Fruit fly (Drosophila melanogaster) whole organism, prepupa: ENCODE measurements around the gene CG31798.

Experiments used
- Blimp-1 ChIP-seq: fragments of 200-800 bp; sonication (Bioruptor generic); optimal IDR thresholded peaks from 3 replicates; lab custom pipeline; 2017; ENCODE audit warnings: missing biosample characterization, missing genetic modification characterization, mild to moderate bottlenecking, moderate library complexity, missing genetic modification reagents
- CG11294 ChIP-seq: fragments of 200-800 bp; sonication (Bioruptor generic); IDR thresholded peaks from 2 replicates; pipeline ENCODE4 v1.3.6; 2022; ENCODE audit warnings: missing biosample characterization, missing genetic modification characterization
- CG11762 ChIP-seq: fragments of 200-800 bp; sonication (Bioruptor generic); optimal IDR thresholded peaks from 3 replicates; lab custom pipeline; 2016; ENCODE audit warnings: missing biosample characterization, missing genetic modification characterization; ENCODE audit not compliant: insufficient read depth
- CG15336 ChIP-seq: fragments of 200-800 bp; sonication (Bioruptor generic); IDR thresholded peaks from 2 replicates; pipeline ENCODE4 v1.3.6; 2022; ENCODE audit warnings: missing biosample characterization, missing genetic modification characterization
- CG1621 ChIP-seq: fragments of 200-800 bp; sonication (Bioruptor generic); optimal IDR thresholded peaks from 3 replicates; lab custom pipeline; 2018; ENCODE audit warnings: missing biosample characterization, mild to moderate bottlenecking, missing genetic modification characterization
- CG4318 ChIP-seq: fragments of 200-800 bp; sonication (Bioruptor generic); optimal IDR thresholded peaks from 3 replicates; lab custom pipeline; 2017; ENCODE audit warnings: missing biosample characterization, mild to moderate bottlenecking, missing genetic modification characterization
- Ets21C ChIP-seq: fragments of 200-800 bp; sonication (Bioruptor generic); optimal IDR thresholded peaks from 3 replicates; lab custom pipeline; 2016; ENCODE audit warnings: missing biosample characterization, missing genetic modification characterization
- dac ChIP-seq: fragments of 200-800 bp; sonication (Bioruptor generic); optimal IDR thresholded peaks from 2 replicates; lab custom pipeline; 2017; ENCODE audit warnings: missing biosample characterization, mild to moderate bottlenecking, missing genetic modification characterization
- fd59A ChIP-seq: fragments of 200-800 bp; sonication (Bioruptor generic); optimal IDR thresholded peaks from 2 replicates; lab custom pipeline; 2017; ENCODE audit warnings: missing biosample characterization, mild to moderate bottlenecking, missing genetic modification characterization, missing genetic modification reagents
- pdm3 ChIP-seq: fragments of 200-800 bp; sonication (Bioruptor generic); optimal IDR thresholded peaks from 3 replicates; lab custom pipeline; 2016; ENCODE audit warnings: missing biosample characterization, missing genetic modification characterization
- spab ChIP-seq: fragments of 200-800 bp; sonication (Bioruptor generic); optimal IDR thresholded peaks from 2 replicates; lab custom pipeline; 2017; ENCODE audit warnings: missing biosample characterization, mild to moderate bottlenecking, missing genetic modification characterization, missing genetic modification reagents

dm6 chr2L:19413118-19413893, 19.3 kb downstream of the CG31798 start:
- TF ChIP-seq Blimp-1 (GFP tag; lab: Kevin White, UChicago) (no peak), CG11294 (GFP tag; lab: Robert Waterston, UW) (no peak), pdm3 (GFP tag; lab: Kevin White, UChicago) (no peak), CG4318 (GFP tag; lab: Kevin White, UChicago) (no peak), CG1621 (tag; lab: Kevin White, UChicago) (no peak), CG11762 (no peak), fd59A (no peak), CG15336 (no peak), dac (GFP tag; lab: Kevin White, UChicago) (no peak), spab (GFP tag; lab: Kevin White, UChicago) (no peak), Ets21C (GFP tag; lab: Kevin White, UChicago) (no peak)
